Fruit fly (Drosophila melanogaster) whole organism, embryonic: Measurements from ENCODE around the gene CG33647.

ENCODE experiments used
- CG11723 ChIP-seq: fragments of 200-800 bp; sonication (Bioruptor generic); optimal IDR thresholded peaks from 2 replicates; lab custom pipeline; 2017; ENCODE audit warnings: missing biosample characterization, mild to moderate bottlenecking, missing genetic modification characterization
- CG18476 ChIP-seq: fragments of 200-800 bp; sonication (Bioruptor generic); optimal IDR thresholded peaks from 2 replicates; lab custom pipeline; 2016; ENCODE audit warnings: missing biosample characterization, mild to moderate bottlenecking, missing genetic modification characterization
- CG2712 ChIP-seq: fragments of 200-800 bp; optimal IDR thresholded peaks from 3 replicates; lab custom pipeline; 2019; ENCODE audit warnings: missing biosample characterization, mild to moderate bottlenecking, missing genetic modification characterization, moderate library complexity
- CG6854 ChIP-seq: fragments of 200-800 bp; sonication (Bioruptor generic); optimal IDR thresholded peaks from 3 replicates; lab custom pipeline; 2017; ENCODE audit warnings: missing biosample characterization, mild to moderate bottlenecking, missing genetic modification characterization
- CkIIα-i1 ChIP-seq: fragments of 200-800 bp; sonication (Bioruptor generic); IDR thresholded peaks from 2 replicates; pipeline ENCODE4 v1.3.6; 2022; ENCODE audit warnings: missing biosample characterization, missing genetic modification characterization
- Dek ChIP-seq: fragments of 200-800 bp; sonication (Bioruptor generic); optimal IDR thresholded peaks from 3 replicates; lab custom pipeline; 2019; ENCODE audit warnings: missing biosample characterization, mild to moderate bottlenecking, missing genetic modification characterization, moderate library complexity
- Elba2 ChIP-seq: fragments of 200-800 bp; sonication (Bioruptor generic); optimal IDR thresholded peaks from 3 replicates; lab custom pipeline; 2016; ENCODE audit warnings: missing biosample characterization, missing genetic modification characterization
- HLHmδ ChIP-seq: fragments of 200-800 bp; sonication (Bioruptor generic); optimal IDR thresholded peaks from 2 replicates; lab custom pipeline; 2018; ENCODE audit warnings: missing biosample characterization, mild to moderate bottlenecking, missing genetic modification characterization, moderate library complexity
- ems ChIP-seq: fragments of 200-800 bp; sonication (Bioruptor generic); optimal IDR thresholded peaks from 3 replicates; lab custom pipeline; 2016; ENCODE audit warnings: missing biosample characterization, missing genetic modification characterization
- lilli ChIP-seq: fragments of 200-800 bp; sonication (Bioruptor generic); optimal IDR thresholded peaks from 3 replicates; lab custom pipeline; 2016; ENCODE audit warnings: missing biosample characterization, missing genetic modification characterization
- psq ChIP-seq: fragments of 200-800 bp; sonication (Bioruptor generic); optimal IDR thresholded peaks from 2 replicates; lab custom pipeline; 2017; ENCODE audit warnings: missing biosample characterization, missing genetic modification characterization
- sd ChIP-seq: fragments of 200-800 bp; sonication (Bioruptor generic); optimal IDR thresholded peaks from 3 replicates; lab custom pipeline; 2018; ENCODE audit warnings: missing biosample characterization, mild to moderate bottlenecking, missing genetic modification characterization, moderate library complexity
- sens-2 ChIP-seq: fragments of 200-800 bp; sonication (Bioruptor generic); IDR thresholded peaks from 2 replicates; pipeline ENCODE4 v1.3.6; 2022; ENCODE audit warnings: missing biosample characterization, missing genetic modification characterization
- sim ChIP-seq: fragments of 200-800 bp; sonication (Bioruptor generic); IDR thresholded peaks from 2 replicates; pipeline ENCODE4 v1.3.6; 2022; ENCODE audit warnings: missing biosample characterization, missing genetic modification characterization

- TF ChIP-seq psq (no peak), CkIIα-i1 (GFP tag; lab: Robert Waterston, UW) (no peak), Dek (tag; lab: Kevin White, UChicago) (no peak), CG6854 (no peak), Elba2 (GFP tag; lab: Kevin White, UChicago) (no peak), CG2712 (tag; lab: Kevin White, UChicago) (no peak), CG18476 (GFP tag; lab: Kevin White, UChicago) (no peak), ems (GFP tag; lab: Kevin White, UChicago) (no peak), CG11723 (GFP tag; lab: Kevin White, UChicago) (no peak), HLHmδ (GFP tag; lab: Kevin White, UChicago) (no peak), sim (no peak), sens-2 (GFP tag; lab: Robert Waterston, UW) (no peak), lilli (GFP tag; lab: Kevin White, UChicago) (no peak), sd (tag; lab: Kevin White, UChicago) (no peak)
These were observed 1.0 kb upstream of the CG33647 start, which contains the start of gene fz2 for dm6 chr3L:19234922-19235702.
